Worm (Caenorhabditis elegans) whole organism, L3 larva: Measurements from ENCODE around the gene piga-1.

ENCODE experiments used
- ama-1 ChIP-seq: fragments of 150-350 bp; optimal IDR thresholded peaks from 2 replicates; lab custom pipeline; 2018
- egl-27 ChIP-seq: sonication (generic microtip); optimal IDR thresholded peaks from 4 replicates; lab custom pipeline; 2017; ENCODE audit warnings: missing biosample characterization, missing genetic modification reagents, missing genetic modification characterization
- egl-5 ChIP-seq: fragments of 150-350 bp; optimal IDR thresholded peaks from 2 replicates; lab custom pipeline; 2017; ENCODE audit warnings: missing biosample characterization, missing genetic modification reagents, missing genetic modification characterization, inconsistent platforms
- fos-1 ChIP-seq: fragments of 150-350 bp; optimal IDR thresholded peaks from 2 replicates; lab custom pipeline; 2014; ENCODE audit warnings: missing biosample characterization, missing genetic modification characterization
- lin-39 ChIP-seq: fragments of 150-350 bp; optimal IDR thresholded peaks from 2 replicates; lab custom pipeline; 2018; ENCODE audit warnings: missing biosample characterization, missing genetic modification reagents, missing genetic modification characterization
- nfya-1 ChIP-seq: sonication (generic microtip); optimal IDR thresholded peaks from 2 replicates; lab custom pipeline; 2017; ENCODE audit warnings: missing genetic modification characterization, mild to moderate bottlenecking, missing compliant biosample characterization, antibody characterized with exemption, moderate library complexity; ENCODE audit not compliant: insufficient read depth
- nhr-28 ChIP-seq: fragments of 150-350 bp; optimal IDR thresholded peaks from 2 replicates; lab custom pipeline; 2014; ENCODE audit warnings: missing biosample characterization, missing genetic modification characterization
- nhr-76 ChIP-seq: fragments of 150-350 bp; sonication (generic microtip); optimal IDR thresholded peaks from 5 replicates; lab custom pipeline; 2014; ENCODE audit warnings: missing biosample characterization, missing genetic modification characterization
- pqm-1 ChIP-seq: fragments of 150-350 bp; optimal IDR thresholded peaks from 2 replicates; lab custom pipeline; 2017; ENCODE audit warnings: missing biosample characterization, missing genetic modification characterization, inconsistent platforms
- skn-1 ChIP-seq: fragments of 150-350 bp; optimal IDR thresholded peaks from 2 replicates; lab custom pipeline; 2014; ENCODE audit warnings: missing biosample characterization, missing genetic modification characterization
- snpc-4 ChIP-seq: fragments of 150-350 bp; optimal IDR thresholded peaks from 2 replicates; lab custom pipeline; 2014; ENCODE audit warnings: missing biosample characterization, missing genetic modification characterization
- unc-62 ChIP-seq: fragments of 150-350 bp; sonication (generic microtip); optimal IDR thresholded peaks from 4 replicates; lab custom pipeline; 2014; ENCODE audit warnings: missing biosample characterization, missing genetic modification reagents, missing genetic modification characterization
- zag-1 ChIP-seq: fragments of 150-350 bp; optimal IDR thresholded peaks from 2 replicates; lab custom pipeline; 2014; ENCODE audit warnings: missing biosample characterization, missing genetic modification characterization
- ztf-11 ChIP-seq: fragments of 150-350 bp; optimal IDR thresholded peaks from 2 replicates; lab custom pipeline; 2014; ENCODE audit warnings: missing biosample characterization, missing genetic modification characterization

DNA sequence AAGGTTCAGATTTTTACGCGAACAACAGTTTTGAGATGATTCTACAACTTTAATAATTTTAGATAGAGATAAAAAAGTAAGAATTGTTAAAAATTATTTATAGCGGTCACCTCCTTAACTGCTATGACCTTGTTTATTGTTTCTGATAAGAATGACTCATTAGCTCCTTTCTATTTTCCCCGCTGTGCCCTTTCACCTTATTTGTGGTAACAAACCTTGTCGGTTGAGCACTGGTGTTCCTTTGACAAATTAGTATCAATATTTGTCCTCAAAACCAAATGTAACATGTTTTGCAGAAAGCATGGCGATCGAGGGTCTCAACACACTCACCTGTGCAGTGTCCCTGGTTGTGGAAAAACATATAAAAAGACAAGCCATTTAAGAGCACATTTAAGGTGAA, 34.9 kb downstream of the piga-1 start:
- no peak for TF ChIP-seq nhr-76
- TF ChIP-seq fos-1 (tag; lab: Kevin White, UChicago): no peak
- TF ChIP-seq pqm-1: no peak
- no peak for TF ChIP-seq ztf-11 (tag; lab: Kevin White, UChicago)
- no peak for TF ChIP-seq zag-1 (tag; lab: Kevin White, UChicago)
- no peak for TF ChIP-seq lin-39 (tag; lab: Kevin White, UChicago)
- TF ChIP-seq nfya-1 (tag; lab: Kevin White, UChicago): no peak
- TF ChIP-seq snpc-4 (tag; lab: Kevin White, UChicago): no peak
- TF ChIP-seq ama-1 (lab: Kevin White, UChicago): no peak
- no peak for TF ChIP-seq unc-62 (GFP tag; lab: Kevin White, UChicago)
- TF ChIP-seq nhr-28: no peak
- no peak for TF ChIP-seq egl-27 (tag; lab: Kevin White, UChicago)
- no peak for TF ChIP-seq skn-1 (tag; lab: Kevin White, UChicago)
- TF ChIP-seq egl-5 (tag; lab: Kevin White, UChicago): no peak
